Worm (Caenorhabditis elegans) whole organism, L1 larva: ENCODE measurements around the gene idpb-5.

Experiments used
- C16A3.4 ChIP-seq: fragments of 150-350 bp; optimal IDR thresholded peaks from 2 replicates; lab custom pipeline; 2014; ENCODE audit warnings: missing biosample characterization, missing genetic modification characterization
- C34B4.2 ChIP-seq: sonication (generic microtip); optimal IDR thresholded peaks from 2 replicates; lab custom pipeline; 2017; ENCODE audit warnings: mild to moderate bottlenecking, missing genetic modification characterization, missing compliant biosample characterization
- alr-1 ChIP-seq: fragments of 200-800 bp; sonication (Bioruptor generic); optimal IDR thresholded peaks from 2 replicates; lab custom pipeline; 2018; ENCODE audit warnings: borderline replicate concordance, mild to moderate bottlenecking, missing genetic modification characterization, missing compliant biosample characterization
- blmp-1 ChIP-seq: fragments of 150-350 bp; optimal IDR thresholded peaks from 2 replicates; lab custom pipeline; 2014; ENCODE audit warnings: missing biosample characterization, missing genetic modification characterization
- ceh-8 ChIP-seq: fragments of 200-800 bp; sonication (Bioruptor generic); optimal IDR thresholded peaks from 2 replicates; lab custom pipeline; 2018; ENCODE audit warnings: mild to moderate bottlenecking, missing genetic modification characterization, moderate library complexity, missing compliant biosample characterization
- ceh-82 ChIP-seq, 3 experiments: fragments of 150-350 bp in 1 of 3; sonication (generic microtip) in 2 of 3; optimal IDR thresholded peaks; 2 replicates each; lab custom pipeline; 2014 to 2017; ENCODE audit warnings: missing biosample characterization in 3 of 3, missing genetic modification characterization in 3 of 3
- ceh-88 ChIP-seq: fragments of 200-800 bp; sonication (Bioruptor generic); IDR thresholded peaks from 2 replicates; pipeline ENCODE4 v1.3.6; 2022; ENCODE audit warnings: missing genetic modification characterization, missing compliant biosample characterization
- dpl-1 ChIP-seq, 3 experiments: fragments of 150-350 bp in 2 of 3; sonication (generic microtip) in 1 of 3; optimal IDR thresholded peaks; 2 replicates each; lab custom pipeline; 2014 to 2017; ENCODE audit warnings: missing biosample characterization in 3 of 3, missing genetic modification characterization in 3 of 3, missing genetic modification reagents in 3 of 3
- efl-1 ChIP-seq, 4 experiments: fragments of 150-350 bp; optimal IDR thresholded peaks in 3 of 4; peaks in 1 of 4; 1 replicate in 1 of 4; 2 replicates in 3 of 4; lab custom pipeline; 2014; ENCODE audit warnings: missing biosample characterization in 2 of 4, missing genetic modification characterization in 2 of 4, missing genetic modification reagents in 2 of 4
- efl-3 ChIP-seq: fragments of 200-800 bp; sonication (Bioruptor generic); optimal IDR thresholded peaks from 2 replicates; lab custom pipeline; 2018; ENCODE audit warnings: mild to moderate bottlenecking, missing genetic modification characterization, missing compliant biosample characterization
- egl-13 ChIP-seq: sonication (generic microtip); optimal IDR thresholded peaks from 2 replicates; lab custom pipeline; 2016; ENCODE audit warnings: missing genotype, missing genetic modification reagents, missing genetic modification characterization, missing compliant biosample characterization
- egl-27 ChIP-seq, 2 experiments: fragments of 150-350 bp in 1 of 2; sonication (generic microtip); optimal IDR thresholded peaks; 3 replicates each; lab custom pipeline; 2017 to 2018; ENCODE audit warnings: missing biosample characterization in 2 of 2, missing genetic modification characterization in 2 of 2, missing genetic modification reagents in 2 of 2
- elt-2 ChIP-seq: sonication (generic microtip); optimal IDR thresholded peaks from 2 replicates; lab custom pipeline; 2016; ENCODE audit warnings: missing genetic modification characterization, mild to moderate bottlenecking, inconsistent platforms, missing compliant biosample characterization, missing genetic modification reagents
- elt-3 ChIP-seq, 6 experiments: fragments of 150-350 bp in 1 of 6; sonication (generic microtip); optimal IDR thresholded peaks; 2 replicates each; lab custom pipeline; 2017 to 2018; ENCODE audit warnings: missing biosample characterization in 6 of 6, missing genetic modification characterization in 6 of 6, inconsistent platforms in 1 of 6
- fkh-10 ChIP-seq: sonication (generic microtip); optimal IDR thresholded peaks from 2 replicates; lab custom pipeline; 2017; ENCODE audit warnings: missing biosample characterization, missing genetic modification reagents, missing genetic modification characterization
- fkh-4 ChIP-seq: sonication (generic microtip); optimal IDR thresholded peaks from 2 replicates; lab custom pipeline; 2016; ENCODE audit warnings: missing compliant biosample characterization, missing genetic modification characterization, borderline replicate concordance
- fkh-8 ChIP-seq: sonication (generic microtip); optimal IDR thresholded peaks from 2 replicates; lab custom pipeline; 2016; ENCODE audit warnings: mild to moderate bottlenecking, missing genetic modification characterization, missing compliant biosample characterization
- grh-1 ChIP-seq: fragments of 200-800 bp; sonication (Bioruptor generic); IDR thresholded peaks from 2 replicates; pipeline ENCODE4 v1.3.6; 2022; ENCODE audit warnings: missing genetic modification reagents, missing genetic modification characterization, missing compliant biosample characterization
- hpl-2 ChIP-seq: fragments of 150-350 bp; optimal IDR thresholded peaks from 2 replicates; lab custom pipeline; 2014; ENCODE audit warnings: missing biosample characterization, missing genetic modification reagents, missing genetic modification characterization
- jun-1 ChIP-seq: fragments of 150-350 bp; optimal IDR thresholded peaks from 2 replicates; lab custom pipeline; 2014; ENCODE audit warnings: missing biosample characterization, missing genetic modification reagents, missing genetic modification characterization
- lin-14 ChIP-seq: fragments of 200-800 bp; sonication (Bioruptor generic); optimal IDR thresholded peaks from 2 replicates; lab custom pipeline; 2018; ENCODE audit warnings: mild to moderate bottlenecking, missing genetic modification characterization, moderate library complexity, missing compliant biosample characterization
- lin-35 ChIP-seq, 2 experiments: fragments of 150-350 bp; optimal IDR thresholded peaks; 2 replicates each; lab custom pipeline; 2014; ENCODE audit warnings: missing biosample characterization in 2 of 2, missing genetic modification characterization in 2 of 2, missing genetic modification reagents in 2 of 2
- lsy-2 ChIP-seq, 2 experiments: fragments of 150-350 bp; optimal IDR thresholded peaks; 2 replicates each; lab custom pipeline; 2014; ENCODE audit warnings: missing biosample characterization in 2 of 2, missing genetic modification characterization in 2 of 2
- mab-9 ChIP-seq: fragments of 200-800 bp; sonication (Bioruptor generic); IDR thresholded peaks from 2 replicates; pipeline ENCODE4 v1.3.6; 2022; ENCODE audit warnings: missing genetic modification reagents, missing genetic modification characterization, missing compliant biosample characterization
- mdl-1 ChIP-seq, 2 experiments: fragments of 150-350 bp; optimal IDR thresholded peaks; 2 replicates each; lab custom pipeline; 2014 to 2017; ENCODE audit warnings: missing biosample characterization in 2 of 2, missing genetic modification characterization in 2 of 2, inconsistent platforms in 1 of 2
- mep-1 ChIP-seq: fragments of 150-350 bp; optimal IDR thresholded peaks from 2 replicates; lab custom pipeline; 2014; ENCODE audit warnings: missing biosample characterization, missing genetic modification characterization
- nhr-11 ChIP-seq: fragments of 150-350 bp; optimal IDR thresholded peaks from 2 replicates; lab custom pipeline; 2014; ENCODE audit warnings: missing biosample characterization, missing genetic modification characterization
- nhr-12 ChIP-seq: sonication (generic microtip); optimal IDR thresholded peaks from 2 replicates; lab custom pipeline; 2017; ENCODE audit warnings: missing biosample characterization, missing genetic modification characterization
- nhr-19 ChIP-seq: fragments of 200-800 bp; sonication (Bioruptor generic); conservative IDR thresholded peaks from 2 replicates; pipeline ENCODE4 v1.3.6; 2022; ENCODE audit warnings: missing genetic modification characterization, missing compliant biosample characterization
- nhr-20 ChIP-seq: sonication (generic microtip); optimal IDR thresholded peaks from 2 replicates; lab custom pipeline; 2016; ENCODE audit warnings: mild to moderate bottlenecking, missing genetic modification characterization, missing compliant biosample characterization
- nhr-237 ChIP-seq: fragments of 150-350 bp; optimal IDR thresholded peaks from 2 replicates; lab custom pipeline; 2014; ENCODE audit warnings: missing biosample characterization, missing genetic modification characterization
- nhr-28 ChIP-seq: fragments of 150-350 bp; optimal IDR thresholded peaks from 2 replicates; lab custom pipeline; 2014; ENCODE audit warnings: missing biosample characterization, missing genetic modification characterization
- nhr-71 ChIP-seq: sonication (generic microtip); optimal IDR thresholded peaks from 2 replicates; lab custom pipeline; 2016; ENCODE audit warnings: mild to moderate bottlenecking, missing genetic modification characterization, moderate library complexity, missing compliant biosample characterization
- nhr-77 ChIP-seq: fragments of 150-350 bp; optimal IDR thresholded peaks from 2 replicates; lab custom pipeline; 2014; ENCODE audit warnings: missing biosample characterization, missing genetic modification characterization
- nhr-84 ChIP-seq: sonication (generic microtip); optimal IDR thresholded peaks from 2 replicates; lab custom pipeline; 2017; ENCODE audit warnings: missing biosample characterization, missing genetic modification characterization
- pax-3 ChIP-seq: fragments of 200-800 bp; sonication (Bioruptor generic); optimal IDR thresholded peaks from 2 replicates; lab custom pipeline; 2018; ENCODE audit warnings: mild to moderate bottlenecking, missing genetic modification characterization, moderate library complexity, missing compliant biosample characterization
- rnt-1 ChIP-seq: sonication (generic microtip); optimal IDR thresholded peaks from 2 replicates; lab custom pipeline; 2016; ENCODE audit warnings: mild to moderate bottlenecking, missing genetic modification characterization, moderate library complexity, missing compliant biosample characterization
- skn-1 ChIP-seq: fragments of 150-350 bp; optimal IDR thresholded peaks from 2 replicates; lab custom pipeline; 2014; ENCODE audit warnings: missing biosample characterization, missing genetic modification characterization
- snu-23 ChIP-seq: sonication (generic microtip); optimal IDR thresholded peaks from 2 replicates; lab custom pipeline; 2016; ENCODE audit warnings: missing genetic modification characterization, missing compliant biosample characterization
- sox-4 ChIP-seq: sonication (generic microtip); optimal IDR thresholded peaks from 2 replicates; lab custom pipeline; 2016; ENCODE audit warnings: missing genetic modification characterization, missing compliant biosample characterization
- sptf-1 ChIP-seq: fragments of 150-350 bp; optimal IDR thresholded peaks from 2 replicates; lab custom pipeline; 2014; ENCODE audit warnings: missing biosample characterization, missing genetic modification characterization
- tbx-2 ChIP-seq: sonication (generic microtip); optimal IDR thresholded peaks from 2 replicates; lab custom pipeline; 2016; ENCODE audit warnings: missing genetic modification characterization, missing compliant biosample characterization
- unc-130 ChIP-seq: fragments of 150-350 bp; optimal IDR thresholded peaks from 2 replicates; lab custom pipeline; 2017; ENCODE audit warnings: missing biosample characterization, missing genetic modification characterization, inconsistent platforms
- unc-30 ChIP-seq: sonication (generic microtip); optimal IDR thresholded peaks from 2 replicates; lab custom pipeline; 2017; ENCODE audit warnings: missing biosample characterization, missing genetic modification characterization
- unc-98 ChIP-seq: fragments of 200-800 bp; sonication (Bioruptor generic); IDR thresholded peaks from 2 replicates; pipeline ENCODE4 v1.3.6; 2022; ENCODE audit warnings: missing genetic modification characterization, missing compliant biosample characterization
- vab-15 ChIP-seq: sonication (generic microtip); optimal IDR thresholded peaks from 2 replicates; lab custom pipeline; 2017; ENCODE audit warnings: missing genotype, mild to moderate bottlenecking, missing genetic modification characterization, missing compliant biosample characterization
- xbp-1 ChIP-seq: sonication (generic microtip); optimal IDR thresholded peaks from 2 replicates; lab custom pipeline; 2016; ENCODE audit warnings: missing genetic modification characterization, missing compliant biosample characterization
- ztf-4 ChIP-seq: fragments of 150-350 bp; optimal IDR thresholded peaks from 2 replicates; lab custom pipeline; 2014; ENCODE audit warnings: missing biosample characterization, missing genetic modification characterization

idpb-5 gene

DNA sequence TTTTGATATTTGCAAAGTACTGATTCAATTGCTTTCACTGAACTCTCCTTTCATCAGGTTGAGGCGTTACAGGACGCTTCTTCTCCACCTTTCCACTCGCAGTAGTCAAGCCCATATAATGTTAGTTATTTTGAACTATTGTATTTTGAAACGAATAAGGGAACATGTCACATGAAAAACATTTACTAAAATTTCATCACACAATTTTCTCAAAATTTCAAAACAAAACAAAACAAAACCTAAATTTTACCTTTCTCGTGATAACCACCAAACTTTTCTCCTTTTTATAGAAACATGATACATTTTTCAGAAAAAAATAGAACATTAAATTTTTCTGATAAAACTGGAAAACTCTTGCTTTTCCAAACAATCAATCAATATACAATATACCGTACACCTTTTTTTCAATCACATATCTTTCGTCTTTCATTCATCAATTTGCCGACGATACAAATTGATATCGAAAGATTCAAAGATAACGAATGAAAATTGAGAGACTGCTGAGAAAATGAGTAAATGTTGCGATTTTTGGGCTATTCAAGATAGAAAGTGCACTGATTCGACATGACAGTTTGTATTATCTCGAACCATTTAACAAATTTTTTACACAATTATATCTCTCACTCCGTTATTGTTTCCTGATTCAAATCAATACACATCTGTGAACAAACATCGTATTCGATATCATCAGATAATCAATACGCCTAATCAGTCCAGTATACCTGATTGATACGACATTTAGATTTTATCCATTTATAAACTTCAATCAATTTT lies 38.1 kb upstream of the idpb-5 start (continued):
- TF ChIP-seq dpl-1 (GFP tag; optimal IDR thresholded peaks at IDR 0.05; lab: Kevin White, UChicago), result no peak
- no peak for TF ChIP-seq C34B4.2
- peak in 5 of 6 experiments; percentile 23 to 88 (median 69) for TF ChIP-seq elt-3 (tag; optimal IDR thresholded peaks at IDR 0.05; lab: Kevin White, UChicago)
- no peak for TF ChIP-seq egl-13 (tag; lab: Kevin White, UChicago)
- no peak for TF ChIP-seq ztf-4
- no peak for TF ChIP-seq mab-9 (GFP tag; lab: Robert Waterston, UW)
- no peak for TF ChIP-seq unc-98 (GFP tag; lab: Robert Waterston, UW)
- no peak for TF ChIP-seq efl-1 (optimal IDR thresholded peaks at IDR 0.05; lab: Kevin White, UChicago)
- peak in 1 of 2 experiments; percentile 81 for TF ChIP-seq efl-1 (GFP tag; optimal IDR thresholded peaks at IDR 0.05 in 1 of 2; lab: Kevin White, UChicago)
- no peak for TF ChIP-seq mdl-1 (tag; optimal IDR thresholded peaks at IDR 0.05; lab: Kevin White, UChicago)
- no peak for TF ChIP-seq alr-1
- TF ChIP-seq xbp-1 (tag; lab: Kevin White, UChicago), result no peak
- TF ChIP-seq efl-3 (GFP tag; lab: Kevin White, UChicago), result no peak
- TF ChIP-seq ceh-88 (GFP tag; lab: Robert Waterston, UW), result no peak
- peak; percentile 50 for TF ChIP-seq blmp-1
- no peak for TF ChIP-seq fkh-8 (tag; lab: Kevin White, UChicago)
- peak; percentile 82 for TF ChIP-seq nhr-20
- TF ChIP-seq sox-4, result no peak
- TF ChIP-seq vab-15 (tag; lab: Kevin White, UChicago), result no peak
- peak; percentile 77 for TF ChIP-seq tbx-2 (tag; lab: Kevin White, UChicago)
- no peak for TF ChIP-seq ceh-8 (GFP tag; lab: Kevin White, UChicago)
- TF ChIP-seq fkh-4 (tag; lab: Kevin White, UChicago), result no peak
- 0 out of 2 replicates have a peak, but pooled peaks have one; percentile 12 for TF ChIP-seq grh-1
- TF ChIP-seq nhr-84 (tag; lab: Kevin White, UChicago), result no peak
- TF ChIP-seq skn-1 (tag; lab: Kevin White, UChicago), result no peak
- peak; percentile 9 to 74 for TF ChIP-seq lsy-2 (tag; optimal IDR thresholded peaks at IDR 0.05; lab: Kevin White, UChicago)
- peak; percentile 74 for TF ChIP-seq nhr-71 (tag; lab: Kevin White, UChicago)
- TF ChIP-seq lin-35 (GFP tag; optimal IDR thresholded peaks at IDR 0.05; lab: Kevin White, UChicago), result peak in 1 of 2 experiments; percentile 13
- TF ChIP-seq elt-2, result no peak
- no peak for TF ChIP-seq ceh-82 (tag; optimal IDR thresholded peaks at IDR 0.05; lab: Kevin White, UChicago)
- TF ChIP-seq unc-30, result no peak
- TF ChIP-seq lin-14 (GFP tag; lab: Kevin White, UChicago), result peak; percentile 68
- TF ChIP-seq rnt-1 (tag; lab: Kevin White, UChicago), result no peak
- TF ChIP-seq, all 84 proteins: peak for 16

DNA sequence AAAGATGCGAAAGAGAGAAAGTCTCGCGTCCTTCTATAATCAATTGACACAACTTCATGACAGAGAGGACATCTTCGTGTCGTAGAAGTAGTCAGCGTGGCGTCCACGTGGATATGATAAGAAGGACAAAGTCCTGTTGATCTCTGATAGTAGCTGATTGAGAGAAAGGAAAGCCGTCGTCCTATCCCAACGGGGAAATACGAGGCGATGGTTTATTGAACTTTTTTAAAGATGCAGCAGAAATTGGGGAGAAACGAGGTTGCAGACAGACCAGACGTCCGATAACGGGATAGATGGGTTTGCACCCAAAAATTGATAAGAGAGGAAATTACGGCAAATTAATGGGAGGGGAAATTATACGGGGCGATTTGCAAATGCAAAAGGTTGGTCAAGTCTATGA lies 36.8 kb upstream of the idpb-5 start:
- TF ChIP-seq unc-130 (tag; lab: Kevin White, UChicago), result peak; percentile 86
- TF ChIP-seq fkh-10 (GFP tag; lab: Kevin White, UChicago), result no peak
- TF ChIP-seq mep-1 (tag; lab: Kevin White, UChicago), result peak; percentile 36
- TF ChIP-seq jun-1 (tag; lab: Kevin White, UChicago), result peak; percentile 27
- TF ChIP-seq blmp-1, result peak; percentile 98
- TF ChIP-seq nhr-77, result peak; percentile 45
- no peak for TF ChIP-seq skn-1 (tag; lab: Kevin White, UChicago)
- TF ChIP-seq nhr-11 (tag; lab: Kevin White, UChicago), result no peak
- TF ChIP-seq elt-3 (tag; optimal IDR thresholded peaks at IDR 0.05; lab: Kevin White, UChicago), result peak; percentile 84 to 100 (median 98)
- TF ChIP-seq sptf-1 (tag; lab: Kevin White, UChicago), result no peak
- TF ChIP-seq nhr-28, result no peak
- TF ChIP-seq egl-27 (tag; optimal IDR thresholded peaks at IDR 0.05; lab: Kevin White, UChicago), result peak in 1 of 2 experiments; percentile 60
- peak; percentile 95 for TF ChIP-seq nhr-20
- TF ChIP-seq C16A3.4 (tag; lab: Kevin White, UChicago), result peak; percentile 48
- TF ChIP-seq pax-3 (tag; lab: Kevin White, UChicago), result no peak
- no peak for TF ChIP-seq nhr-237 (tag; lab: Kevin White, UChicago)
- peak; percentile 81 for TF ChIP-seq nhr-19 (GFP tag; lab: Robert Waterston, UW)
- TF ChIP-seq lin-35 (GFP tag; optimal IDR thresholded peaks at IDR 0.05; lab: Kevin White, UChicago), result peak in 1 of 2 experiments; percentile 69
- no peak for TF ChIP-seq hpl-2 (GFP tag; lab: Kevin White, UChicago)
- TF ChIP-seq nhr-12, result no peak
- no peak for TF ChIP-seq unc-98 (GFP tag; lab: Robert Waterston, UW)
- no peak for TF ChIP-seq vab-15 (tag; lab: Kevin White, UChicago)
- no peak for TF ChIP-seq ceh-82 (tag; optimal IDR thresholded peaks at IDR 0.05; lab: Kevin White, UChicago)
- TF ChIP-seq alr-1, result no peak
- no peak for TF ChIP-seq ceh-8 (GFP tag; lab: Kevin White, UChicago)
- peak; percentile 23 to 98 for TF ChIP-seq mdl-1 (tag; optimal IDR thresholded peaks at IDR 0.05; lab: Kevin White, UChicago)
- TF ChIP-seq ztf-4, result peak; percentile 55
- peak; percentile 77 for TF ChIP-seq snu-23
- TF ChIP-seq xbp-1 (tag; lab: Kevin White, UChicago), result peak; percentile 25
